Worm (Caenorhabditis elegans): Measurements from ENCODE around the gene W04D2.4.
A peak's percentile ranks its signal among the peaks of the same experiment; 100 is the strongest.

W04D2.4 gene

DNA sequence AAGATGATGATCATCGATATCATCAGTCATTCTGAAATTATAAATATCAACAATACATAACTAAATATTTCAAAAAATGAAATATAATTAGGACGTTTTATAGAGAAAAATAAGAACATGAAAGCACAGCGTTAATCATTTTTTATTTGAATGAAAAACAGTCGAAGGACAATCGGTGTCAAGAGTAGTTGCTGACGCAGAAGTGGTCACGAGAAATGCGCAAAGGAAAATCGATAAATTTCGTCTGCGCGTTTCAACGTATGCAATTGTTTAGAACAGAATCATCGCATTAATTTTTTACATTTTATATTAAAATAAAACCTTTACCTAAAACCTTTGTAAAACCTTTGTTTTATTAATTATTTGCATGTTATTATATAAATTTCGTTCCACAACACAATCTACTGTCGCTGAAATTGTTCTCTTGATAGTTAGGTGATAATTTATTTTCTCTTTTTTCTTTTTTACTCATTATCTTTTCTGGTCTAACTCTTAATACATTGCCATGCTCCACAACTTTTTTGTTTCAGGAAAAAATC, at the start of gene W04D2.4, which contains the start of gene rbm-25:
Gene W04D2.4, minus strand, starts transcription at position 31 of the 539 bp plus-strand sequence.
Gene rbm-25, plus strand, starts transcription at position 489 of the 539 bp plus-strand sequence.
- TF ChIP-seq him-1 (tag; optimal IDR thresholded peaks at IDR 0.05) (no peak), dao-5 (tag; optimal IDR thresholded peaks at IDR 0.05) (no peak), W03F9.2 (tag; optimal IDR thresholded peaks at IDR 0.05) (peak; percentile 80)

DNA sequence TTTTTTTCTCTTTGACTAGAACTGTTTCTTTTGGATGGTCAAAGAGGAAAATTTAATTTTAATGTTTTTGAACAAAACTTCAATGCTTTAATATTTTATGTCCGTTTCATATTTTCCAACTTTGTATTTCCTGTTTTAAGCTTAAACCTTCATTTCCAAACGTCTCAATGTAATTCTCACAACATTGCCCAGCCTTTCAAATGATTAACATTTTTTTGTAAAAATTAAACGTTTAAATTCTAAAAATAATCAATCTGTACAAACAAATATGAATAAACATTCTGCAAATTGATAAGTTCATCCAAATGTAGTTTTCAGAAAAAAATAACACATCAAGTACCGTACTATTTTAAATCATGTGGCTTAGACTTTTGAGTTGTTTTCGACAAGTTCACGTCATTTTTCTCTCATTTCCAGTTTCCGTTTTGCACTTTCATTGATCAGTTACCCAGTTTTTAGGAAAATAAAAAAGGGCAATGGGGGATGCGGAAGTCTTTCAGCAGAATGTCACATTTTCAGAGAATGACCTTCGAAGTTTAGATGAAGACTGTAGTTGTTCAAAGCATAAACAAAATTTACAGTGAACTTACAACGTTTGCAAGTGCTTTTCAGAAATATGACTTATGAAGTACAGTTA, 45.2 kb upstream of the W04D2.4 start:
- TF ChIP-seq him-1 (tag; optimal IDR thresholded peaks at IDR 0.05): no peak
- TF ChIP-seq W03F9.2 (tag; optimal IDR thresholded peaks at IDR 0.05): no peak
- TF ChIP-seq dao-5 (tag; optimal IDR thresholded peaks at IDR 0.05): no peak

DNA sequence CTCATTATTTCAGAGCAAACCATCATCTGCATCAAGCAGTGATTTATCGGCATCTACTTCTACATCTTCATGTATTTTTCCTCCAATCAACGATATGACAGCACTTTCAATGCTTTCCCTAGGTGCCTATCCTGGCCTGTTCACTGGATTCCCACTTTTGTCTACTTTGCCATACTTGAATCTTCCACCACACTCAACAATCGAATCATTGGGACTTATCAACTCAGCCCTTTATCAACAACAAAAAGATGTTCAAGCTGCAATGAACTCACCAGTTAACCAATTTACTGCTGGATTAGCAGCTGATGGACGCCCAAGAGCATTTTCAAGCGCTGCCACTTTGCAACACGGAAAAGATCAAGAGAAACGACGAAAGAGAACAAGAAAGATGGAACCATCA, 43.7 kb upstream of the W04D2.4 start:
- TF ChIP-seq him-1 (tag; optimal IDR thresholded peaks at IDR 0.05) (no peak), W03F9.2 (tag; optimal IDR thresholded peaks at IDR 0.05) (no peak), dao-5 (tag; optimal IDR thresholded peaks at IDR 0.05) (no peak)

DNA sequence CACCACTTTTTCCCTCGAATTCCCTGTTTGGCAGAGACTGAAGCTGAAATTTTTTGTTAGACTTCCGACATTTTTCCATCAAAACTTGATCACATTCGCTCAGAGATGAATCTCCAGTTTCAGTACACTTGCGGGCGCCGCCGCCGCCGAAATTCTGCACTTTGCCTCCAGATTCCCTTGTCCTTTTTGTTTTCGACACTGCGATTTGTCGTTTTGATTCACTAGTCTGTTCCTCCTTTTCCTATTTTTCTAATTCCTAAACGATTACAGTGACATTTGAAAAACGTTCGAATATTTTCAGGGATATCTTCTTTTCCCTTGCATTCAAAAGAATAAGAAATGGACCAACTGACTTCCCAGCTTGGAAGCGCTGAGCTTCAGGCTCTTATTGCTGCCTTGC, 43.2 kb upstream of the W04D2.4 start, which contains the start of gene F45D3.2:
Gene F45D3.2, plus strand, starts transcription at position 301 of the 400 bp plus-strand sequence.
- no peak for TF ChIP-seq W03F9.2 (tag; optimal IDR thresholded peaks at IDR 0.05)
- TF ChIP-seq dao-5 (tag; optimal IDR thresholded peaks at IDR 0.05): no peak
- TF ChIP-seq him-1 (tag; optimal IDR thresholded peaks at IDR 0.05): no peak

DNA sequence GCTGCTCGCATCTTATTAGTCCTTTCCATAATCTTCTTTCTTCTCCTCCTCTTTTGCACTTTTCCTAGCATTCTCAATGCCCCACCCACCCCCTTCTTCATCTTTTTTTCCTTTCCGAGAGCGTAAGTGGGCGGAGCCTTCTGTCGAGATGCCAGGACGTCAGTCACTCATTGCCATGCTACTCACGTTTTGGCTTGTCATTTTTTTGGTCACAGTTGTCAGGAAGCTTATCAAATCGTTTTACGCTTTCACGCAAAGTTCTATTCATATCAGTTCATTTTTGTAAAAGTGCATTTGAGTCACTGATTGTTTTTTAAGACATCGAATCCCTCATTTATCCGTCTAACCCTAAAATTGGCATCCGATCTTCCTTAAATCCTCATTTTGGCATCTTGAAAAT, 42.5 kb upstream of the W04D2.4 start:
- no peak for TF ChIP-seq dao-5 (tag; optimal IDR thresholded peaks at IDR 0.05)
- TF ChIP-seq him-1 (tag; optimal IDR thresholded peaks at IDR 0.05): peak; percentile 19

DNA sequence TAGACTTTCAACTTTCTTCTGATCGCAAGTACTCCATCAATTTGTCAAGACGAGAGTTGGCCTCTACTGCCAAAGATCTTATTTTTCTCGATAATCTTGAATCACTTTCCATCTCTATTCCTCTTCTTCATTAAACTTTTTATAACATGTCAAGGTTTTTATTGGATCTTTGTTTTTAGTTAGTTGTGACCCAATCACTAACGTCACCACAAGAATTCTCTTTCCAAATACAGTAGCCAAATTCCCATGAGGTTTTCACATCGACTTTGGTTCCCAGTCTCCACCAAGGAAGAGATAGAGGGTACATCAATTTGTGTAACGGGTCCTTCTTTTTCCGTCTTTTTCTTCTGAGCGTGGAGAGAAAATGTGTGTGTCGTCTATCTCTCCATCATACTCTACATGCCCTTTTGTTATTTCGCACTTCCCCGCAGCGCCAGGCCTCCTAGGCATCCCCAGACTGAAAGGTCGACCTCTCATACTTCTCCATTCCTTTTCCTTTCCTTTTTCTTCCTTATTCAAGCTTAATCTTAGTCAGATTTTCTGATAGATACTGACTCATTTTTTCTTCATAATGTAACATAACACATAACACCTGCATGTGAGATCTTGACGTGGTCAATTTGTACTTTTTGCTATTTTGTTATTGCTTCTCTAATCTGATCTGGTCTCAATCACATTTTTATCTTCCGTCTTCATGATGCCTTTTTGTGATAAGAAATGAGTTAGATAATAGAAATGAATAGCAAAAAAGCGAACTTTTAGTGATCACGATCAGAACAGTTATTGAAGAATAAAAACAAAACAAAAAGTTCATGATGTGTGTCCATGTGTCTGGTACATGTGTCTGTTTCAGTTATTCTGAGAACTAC, 41.7 kb upstream of the W04D2.4 start:
- TF ChIP-seq W03F9.2 (tag; optimal IDR thresholded peaks at IDR 0.05) (no peak), dao-5 (tag; optimal IDR thresholded peaks at IDR 0.05) (no peak), him-1 (tag; optimal IDR thresholded peaks at IDR 0.05) (no peak)

DNA sequence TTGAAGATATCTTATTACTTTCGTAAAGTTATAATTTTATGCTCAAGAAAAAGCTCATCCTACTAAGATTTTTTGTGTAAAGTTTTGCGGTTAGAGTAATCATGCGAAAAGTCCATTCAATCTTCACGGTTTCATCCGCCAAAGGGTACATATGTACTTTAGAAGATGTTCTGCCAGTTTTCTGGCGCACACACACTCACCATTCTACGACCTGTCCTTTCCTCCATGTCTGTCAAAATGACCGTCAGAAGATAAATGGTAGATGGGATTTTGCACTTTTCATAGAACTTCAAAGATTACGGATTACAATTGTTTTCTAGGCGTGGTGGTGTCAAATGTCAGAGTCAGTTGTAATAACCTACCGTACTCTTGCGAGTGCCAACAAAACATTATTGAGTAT, 40.0 kb upstream of the W04D2.4 start:
- TF ChIP-seq dao-5 (tag; optimal IDR thresholded peaks at IDR 0.05): no peak
- no peak for TF ChIP-seq him-1 (tag; optimal IDR thresholded peaks at IDR 0.05)
- TF ChIP-seq W03F9.2 (tag; optimal IDR thresholded peaks at IDR 0.05): no peak

DNA sequence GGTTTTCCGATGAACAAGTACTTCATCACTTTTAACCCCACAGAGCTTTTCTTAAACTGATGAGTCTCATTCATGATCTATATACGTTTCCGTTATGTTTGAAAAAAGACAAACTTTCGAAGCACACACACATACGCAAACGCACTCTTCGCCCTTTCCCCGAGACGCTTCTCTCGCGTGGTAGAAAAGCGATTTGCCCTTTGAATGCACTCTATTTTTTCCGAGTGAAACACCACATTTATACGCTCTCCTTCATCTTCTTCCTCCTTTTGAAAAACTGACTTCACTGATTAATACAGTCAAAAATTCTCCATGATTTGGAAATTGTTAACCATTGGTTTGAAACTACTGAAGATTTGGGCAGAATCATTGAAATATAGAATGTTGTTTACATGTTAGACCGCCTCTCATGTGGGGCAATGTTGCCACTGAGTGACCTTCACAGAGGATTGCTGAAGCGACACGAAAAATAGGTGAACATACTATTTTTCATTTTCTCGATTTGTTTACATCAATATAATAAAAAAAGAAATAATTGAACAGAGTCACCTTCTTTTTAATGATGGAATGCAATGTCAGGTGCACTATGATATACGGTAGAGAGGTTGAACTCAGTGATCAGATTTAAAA, 39.0 kb upstream of the W04D2.4 start:
- TF ChIP-seq him-1 (tag; optimal IDR thresholded peaks at IDR 0.05): no peak
- TF ChIP-seq dao-5 (tag; optimal IDR thresholded peaks at IDR 0.05): no peak
- TF ChIP-seq W03F9.2 (tag; optimal IDR thresholded peaks at IDR 0.05): no peak

DNA sequence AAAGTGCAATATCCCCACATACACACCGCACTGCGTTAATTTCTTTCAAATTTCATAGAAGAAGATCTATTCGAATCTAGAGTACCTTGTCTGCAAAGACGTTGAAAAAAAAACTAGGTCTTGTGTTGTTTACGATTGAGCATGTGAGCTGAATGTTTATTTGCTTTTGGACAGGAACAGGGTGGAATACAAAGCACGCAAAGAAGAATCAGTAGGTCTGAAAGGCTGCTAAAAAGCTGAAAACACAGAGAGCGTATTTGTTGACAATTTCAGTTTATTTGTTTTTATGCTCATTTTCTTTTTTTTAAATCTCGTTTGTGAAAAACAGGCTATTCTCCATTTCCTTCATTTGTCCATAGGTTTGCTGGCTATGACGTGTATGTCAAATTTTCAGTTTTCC, 37.4 kb upstream of the W04D2.4 start:
- TF ChIP-seq W03F9.2 (tag; optimal IDR thresholded peaks at IDR 0.05): no peak
- TF ChIP-seq dao-5 (tag; optimal IDR thresholded peaks at IDR 0.05): no peak
- TF ChIP-seq him-1 (tag; optimal IDR thresholded peaks at IDR 0.05): no peak

DNA sequence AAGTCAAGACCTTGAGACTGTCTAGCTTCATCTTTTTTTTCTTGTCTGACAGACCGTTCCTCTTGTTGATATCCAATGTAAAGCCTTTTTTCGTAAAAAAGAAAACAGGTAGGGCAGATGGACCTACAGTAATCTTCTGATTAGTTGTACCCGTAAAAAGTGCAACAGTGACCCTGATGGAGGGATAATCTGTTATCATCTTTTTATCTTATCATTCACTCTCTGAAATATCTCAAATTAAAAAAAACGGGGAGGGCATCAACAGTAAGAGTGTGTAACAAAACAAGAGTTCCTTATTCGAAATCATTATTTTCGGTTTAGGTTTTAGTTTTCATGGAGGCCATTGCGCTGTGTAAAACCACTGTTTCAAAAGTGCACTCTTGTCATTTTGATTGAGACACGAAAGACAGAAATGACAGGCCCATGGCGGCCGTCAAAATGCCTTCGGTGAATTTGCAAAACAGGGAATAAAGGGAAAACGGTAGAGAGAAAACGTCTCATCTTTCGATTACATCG, 36.1 kb upstream of the W04D2.4 start:
- no peak for TF ChIP-seq dao-5 (tag; optimal IDR thresholded peaks at IDR 0.05)
- no peak for TF ChIP-seq him-1 (tag; optimal IDR thresholded peaks at IDR 0.05)
- TF ChIP-seq W03F9.2 (tag; optimal IDR thresholded peaks at IDR 0.05): no peak

DNA sequence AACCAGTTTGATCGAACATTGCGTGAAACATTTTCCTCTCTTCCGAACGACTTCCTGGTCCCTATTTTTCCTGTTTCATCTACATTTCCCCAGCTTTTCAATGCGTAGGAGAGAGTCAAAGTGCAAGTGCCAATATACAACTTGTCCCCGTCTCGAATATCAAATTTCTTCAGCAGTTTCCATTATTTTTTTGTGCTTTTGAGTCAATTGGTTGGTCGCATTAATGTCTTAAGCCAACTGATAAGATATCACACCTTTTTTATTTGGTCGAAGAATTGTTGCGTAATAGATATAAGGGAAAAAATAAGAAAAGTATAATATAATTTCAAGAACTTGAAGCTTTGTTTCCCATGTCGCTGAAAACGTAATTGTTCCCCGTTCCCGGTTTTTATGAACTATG, 34.8 kb upstream of the W04D2.4 start:
- TF ChIP-seq W03F9.2 (tag; optimal IDR thresholded peaks at IDR 0.05) (no peak), dao-5 (tag; optimal IDR thresholded peaks at IDR 0.05) (no peak), him-1 (tag; optimal IDR thresholded peaks at IDR 0.05) (no peak)

DNA sequence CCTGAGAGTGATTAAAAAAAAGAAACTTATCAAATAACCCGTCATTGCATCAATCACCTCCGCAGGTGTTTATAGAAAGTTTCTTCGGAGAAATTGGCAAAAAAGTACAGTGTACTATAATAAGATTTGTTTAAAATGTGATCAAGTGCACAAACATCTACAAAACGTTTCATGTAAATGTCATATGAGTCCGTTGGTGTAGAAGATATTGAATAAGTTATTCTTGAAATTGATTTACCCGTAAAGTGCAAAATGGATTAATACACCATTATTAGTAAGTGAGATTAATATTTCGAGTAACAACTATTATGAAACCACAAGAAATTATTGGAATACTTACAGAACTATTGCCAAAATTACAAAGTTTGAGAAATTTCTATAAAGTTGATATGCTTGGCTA, 33.5 kb upstream of the W04D2.4 start:
- no peak for TF ChIP-seq him-1 (tag; optimal IDR thresholded peaks at IDR 0.05)
- TF ChIP-seq dao-5 (tag; optimal IDR thresholded peaks at IDR 0.05): no peak
- no peak for TF ChIP-seq W03F9.2 (tag; optimal IDR thresholded peaks at IDR 0.05)

DNA sequence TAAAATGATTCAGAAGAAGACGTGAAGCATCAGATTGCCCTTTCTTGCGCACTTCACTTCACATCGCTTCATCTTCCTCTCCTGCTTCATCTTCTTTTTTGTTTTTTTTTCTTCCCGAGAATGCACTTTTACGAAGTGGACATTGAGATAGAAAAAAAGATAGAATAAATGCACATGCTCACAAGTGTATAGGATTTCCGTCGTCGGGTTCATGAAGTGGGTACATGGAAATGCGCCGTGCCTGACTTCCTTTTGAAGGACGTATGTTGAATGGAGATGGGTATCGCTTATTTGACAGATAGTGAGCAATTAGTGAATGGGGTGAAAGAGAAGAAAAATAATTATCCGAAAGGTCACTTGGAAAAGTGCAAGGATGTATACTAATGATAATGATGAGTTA, 32.6 kb upstream of the W04D2.4 start:
- TF ChIP-seq him-1 (tag; optimal IDR thresholded peaks at IDR 0.05) (no peak), W03F9.2 (tag; optimal IDR thresholded peaks at IDR 0.05) (no peak), dao-5 (tag; optimal IDR thresholded peaks at IDR 0.05) (no peak)
